1 fruit fly cellular context compared by ENCODE assay signal in genomic region chrX:8101479-8102198, dm6.
TF ChIP-seq lines count a peak whose summit lies in the region.

CG2258 (minus strand) TSS chrX:8102095.

TF ChIP-seq in whole organism, embryonic, 481 proteins besides CTCF, POLR2A, EP300 and RAD21 (continued from another document and continues in another):
- TF ChIP-seq Drgx (GFP tag; IDR thresholded peaks at IDR 0.05; lab: Robert Waterston, UW) (peak; percentile 96), Xbp1 (GFP tag; optimal IDR thresholded peaks at IDR 0.05; lab: Kevin White, UChicago) (peak; percentile 87), Hr3 (GFP tag; optimal IDR thresholded peaks at IDR 0.05; lab: Kevin White, UChicago) (peak; percentile 75), CG6683 (GFP tag; optimal IDR thresholded peaks at IDR 0.05; lab: Kevin White, UChicago) (peak; percentile 60), ken (GFP tag; IDR thresholded peaks at IDR 0.05; lab: Robert Waterston, UW) (peak; percentile 87), CG7357 (GFP tag; IDR thresholded peaks at IDR 0.05; lab: Robert Waterston, UW) (peak; percentile 60; the same call in 1 of the 3 replicates), CG5180 (GFP tag; optimal IDR thresholded peaks at IDR 0.05; lab: Kevin White, UChicago) (peak; percentile 64), Taf1 (GFP tag; IDR thresholded peaks at IDR 0.05; lab: Robert Waterston, UW) (peak; percentile 66), Bdp1 (GFP tag; optimal IDR thresholded peaks at IDR 0.05; lab: Kevin White, UChicago) (peak; percentile 45), Dfd (GFP tag; optimal IDR thresholded peaks at IDR 0.05; lab: Kevin White, UChicago) (no peak), cad (GFP tag; optimal IDR thresholded peaks at IDR 0.05; lab: Kevin White, UChicago) (no peak), jing (GFP tag; optimal IDR thresholded peaks at IDR 0.05; lab: Kevin White, UChicago) (peak; percentile 68), kni (GFP tag; optimal IDR thresholded peaks at IDR 0.05; lab: Kevin White, UChicago) (no peak), Rfx (GFP tag; IDR thresholded peaks at IDR 0.05; lab: Robert Waterston, UW) (peak; percentile 88), CG5245 (GFP tag; optimal IDR thresholded peaks at IDR 0.05; lab: Kevin White, UChicago) (peak; percentile 76), CG2875 (GFP tag; optimal IDR thresholded peaks at IDR 0.05; lab: Kevin White, UChicago) (peak; percentile 84), Doc2 (GFP tag; IDR thresholded peaks at IDR 0.05; lab: Robert Waterston, UW) (no peak), schlank (tag; optimal IDR thresholded peaks at IDR 0.05; lab: Kevin White, UChicago) (peak; percentile 59), gt (GFP tag; IDR thresholded peaks at IDR 0.05; lab: Robert Waterston, UW) (no peak), pzg (GFP tag; optimal IDR thresholded peaks at IDR 0.05; lab: Kevin White, UChicago) (peak; percentile 31), da (GFP tag; optimal IDR thresholded peaks at IDR 0.05; lab: Kevin White, UChicago) (no peak), CG2120 (GFP tag; optimal IDR thresholded peaks at IDR 0.05; lab: Kevin White, UChicago) (peak; percentile 87), phol (tag; optimal IDR thresholded peaks at IDR 0.05; lab: Kevin White, UChicago) (peak; percentile 85), pfk (GFP tag; optimal IDR thresholded peaks at IDR 0.05; lab: Kevin White, UChicago) (no peak), Oli (tag; optimal IDR thresholded peaks at IDR 0.05; lab: Kevin White, UChicago) (peak; percentile 88), zen2 (GFP tag; IDR thresholded peaks at IDR 0.05; lab: Robert Waterston, UW; ENCODE audit: partially characterized antibody) (0 out of 3 replicates have a peak, but pooled peaks have one; percentile 15), dysf (GFP tag; IDR thresholded peaks at IDR 0.05; lab: Robert Waterston, UW) (peak; percentile 93), CG30020 (tag; optimal IDR thresholded peaks at IDR 0.05; lab: Kevin White, UChicago) (no peak), CG17186 (GFP tag; optimal IDR thresholded peaks at IDR 0.05; lab: Kevin White, UChicago) (no peak), Side (GFP tag; optimal IDR thresholded peaks at IDR 0.05; lab: Kevin White, UChicago) (no peak), CG6272 (GFP tag; IDR thresholded peaks at IDR 0.05; lab: Robert Waterston, UW) (peak; percentile 67), dm (GFP tag; optimal IDR thresholded peaks at IDR 0.05; lab: Kevin White, UChicago) (peak; percentile 50), CG10267 (tag; optimal IDR thresholded peaks at IDR 0.05; lab: Kevin White, UChicago) (peak; percentile 74), gcm2 (GFP tag; optimal IDR thresholded peaks at IDR 0.05; lab: Kevin White, UChicago) (no peak), CG12219 (GFP tag; optimal IDR thresholded peaks at IDR 0.05; lab: Kevin White, UChicago) (peak; percentile 86), CG1024 (GFP tag; IDR thresholded peaks at IDR 0.05; lab: Robert Waterston, UW) (peak; percentile 76), al (GFP tag; IDR thresholded peaks at IDR 0.05; lab: Robert Waterston, UW) (peak; percentile 77), lbe (GFP tag; optimal IDR thresholded peaks at IDR 0.05; lab: Kevin White, UChicago) (peak; percentile 37), gfzf (GFP tag; optimal IDR thresholded peaks at IDR 0.05; lab: Kevin White, UChicago) (peak; percentile 8), mirr (GFP tag; optimal IDR thresholded peaks at IDR 0.05; lab: Kevin White, UChicago) (peak; percentile 53), pros (GFP tag; optimal IDR thresholded peaks at IDR 0.05; lab: Kevin White, UChicago) (no peak), Mrtf (GFP tag; IDR thresholded peaks at IDR 0.05; lab: Robert Waterston, UW) (peak; percentile 80), dmrt11E (tag; optimal IDR thresholded peaks at IDR 0.05; lab: Kevin White, UChicago) (peak; percentile 50), CG14014 (GFP tag; IDR thresholded peaks at IDR 0.05; lab: Robert Waterston, UW) (peak; percentile 88), CG10979 (tag; optimal IDR thresholded peaks at IDR 0.05; lab: Kevin White, UChicago) (peak; percentile 89), dpn (GFP tag; optimal IDR thresholded peaks at IDR 0.05; lab: Kevin White, UChicago) (peak; percentile 5 to 85), tin (GFP tag; optimal IDR thresholded peaks at IDR 0.05; lab: Kevin White, UChicago) (peak; percentile 83), CG4360 (GFP tag; IDR thresholded peaks at IDR 0.05; lab: Robert Waterston, UW) (peak; percentile 71), chm (GFP tag; IDR thresholded peaks at IDR 0.05; lab: Robert Waterston, UW) (peak; percentile 82), CG8944 (GFP tag; optimal IDR thresholded peaks at IDR 0.05; lab: Kevin White, UChicago) (peak; percentile 71), CG3726 (GFP tag; IDR thresholded peaks at IDR 0.05; lab: Robert Waterston, UW) (peak; percentile 82), Atf-2 (GFP tag; optimal IDR thresholded peaks at IDR 0.05; lab: Kevin White, UChicago) (peak; percentile 45), bsh (GFP tag; optimal IDR thresholded peaks at IDR 0.05; lab: Kevin White, UChicago) (peak; percentile 87 to 94), tap (tag; optimal IDR thresholded peaks at IDR 0.05; lab: Kevin White, UChicago) (peak; percentile 91), CG10274 (GFP tag; optimal IDR thresholded peaks at IDR 0.05; lab: Kevin White, UChicago) (peak; percentile 58), exex (tag; optimal IDR thresholded peaks at IDR 0.05; lab: Kevin White, UChicago) (peak; percentile 46), ara (GFP tag; IDR thresholded peaks at IDR 0.05; lab: Robert Waterston, UW) (peak; percentile 70), CG6854 (GFP tag; optimal IDR thresholded peaks at IDR 0.05; lab: Kevin White, UChicago) (peak; percentile 64), Ssrp (tag; optimal IDR thresholded peaks at IDR 0.05; lab: Kevin White, UChicago) (peak; percentile 20), CG12104 (GFP tag; optimal IDR thresholded peaks at IDR 0.05; lab: Kevin White, UChicago) (peak; percentile 60), prd (optimal IDR thresholded peaks at IDR 0.05; lab: Kevin White, UChicago) (no peak), prd (GFP tag; IDR thresholded peaks at IDR 0.05; lab: Robert Waterston, UW) (peak; percentile 86), pum (GFP tag; optimal IDR thresholded peaks at IDR 0.05; lab: Kevin White, UChicago) (no peak), kah (GFP tag; optimal IDR thresholded peaks at IDR 0.05; lab: Kevin White, UChicago) (peak; percentile 60), seq (GFP tag; IDR thresholded peaks at IDR 0.05; lab: Robert Waterston, UW) (peak; percentile 69), CG2889 (GFP tag; IDR thresholded peaks at IDR 0.05; lab: Robert Waterston, UW) (peak; percentile 66; the same call in 2 of the 3 replicates), peb (GFP tag; IDR thresholded peaks at IDR 0.05; lab: Robert Waterston, UW) (peak; percentile 61), Fer2 (tag; optimal IDR thresholded peaks at IDR 0.05; lab: Kevin White, UChicago) (peak; percentile 76), Ravus (GFP tag; IDR thresholded peaks at IDR 0.05; lab: Robert Waterston, UW) (peak; percentile 57), CG14860 (GFP tag; IDR thresholded peaks at IDR 0.05; lab: Robert Waterston, UW; ENCODE audit: partially characterized antibody) (no peak), Dll (GFP tag; IDR thresholded peaks at IDR 0.05; lab: Robert Waterston, UW; ENCODE audit: partially characterized antibody) (no peak), trem (tag; optimal IDR thresholded peaks at IDR 0.05; lab: Kevin White, UChicago) (peak; percentile 96), Xrp1 (GFP tag; IDR thresholded peaks at IDR 0.05; lab: Robert Waterston, UW) (peak; percentile 86), Rx (GFP tag; IDR thresholded peaks at IDR 0.05; lab: Robert Waterston, UW) (peak; percentile 58), Meics (GFP tag; optimal IDR thresholded peaks at IDR 0.05; lab: Kevin White, UChicago) (peak; percentile 82), CG31224 (GFP tag; IDR thresholded peaks at IDR 0.05; lab: Robert Waterston, UW) (peak; percentile 73), sna (GFP tag; IDR thresholded peaks at IDR 0.05; lab: Robert Waterston, UW; ENCODE audit: partially characterized antibody) (no peak), cas (GFP tag; IDR thresholded peaks at IDR 0.05; lab: Robert Waterston, UW) (peak; percentile 72), CG3847 (GFP tag; IDR thresholded peaks at IDR 0.05; lab: Robert Waterston, UW) (peak; percentile 83), Nf-YC (tag; optimal IDR thresholded peaks at IDR 0.05; lab: Kevin White, UChicago) (peak; percentile 67), CG11504 (tag; optimal IDR thresholded peaks at IDR 0.05; lab: Kevin White, UChicago) (peak; percentile 77), wor (GFP tag; IDR thresholded peaks at IDR 0.05; lab: Robert Waterston, UW) (peak; percentile 81), bowl (GFP tag; IDR thresholded peaks at IDR 0.05; lab: Robert Waterston, UW) (peak; percentile 68; the same call in 1 of the 2 replicates), CG6765 (GFP tag; optimal IDR thresholded peaks at IDR 0.05; lab: Kevin White, UChicago) (peak; percentile 69), CG33557 (GFP tag; optimal IDR thresholded peaks at IDR 0.05; lab: Kevin White, UChicago) (peak; percentile 46), HLH54F (GFP tag; optimal IDR thresholded peaks at IDR 0.05; lab: Kevin White, UChicago) (peak; percentile 60), CG7271 (tag; optimal IDR thresholded peaks at IDR 0.05; lab: Kevin White, UChicago) (no peak), D19A (tag; optimal IDR thresholded peaks at IDR 0.05; lab: Kevin White, UChicago) (peak; percentile 82), tio (GFP tag; optimal IDR thresholded peaks at IDR 0.05; lab: Kevin White, UChicago) (peak; percentile 71), CG9609 (GFP tag; optimal IDR thresholded peaks at IDR 0.05; lab: Kevin White, UChicago) (peak; percentile 75), Mes4 (GFP tag; optimal IDR thresholded peaks at IDR 0.05; lab: Kevin White, UChicago) (no peak), wek (GFP tag; optimal IDR thresholded peaks at IDR 0.05; lab: Kevin White, UChicago) (peak; percentile 64), ac (GFP tag; optimal IDR thresholded peaks at IDR 0.05; lab: Kevin White, UChicago) (no peak), CG17359 (tag; optimal IDR thresholded peaks at IDR 0.05; lab: Kevin White, UChicago) (peak; percentile 95), sc (optimal IDR thresholded peaks at IDR 0.05; lab: Kevin White, UChicago) (no peak), sc (GFP tag; optimal IDR thresholded peaks at IDR 0.05; lab: Kevin White, UChicago) (peak; percentile 71), run (tag; optimal IDR thresholded peaks at IDR 0.05; lab: Kevin White, UChicago) (peak; percentile 70), CG15479 (GFP tag; optimal IDR thresholded peaks at IDR 0.05; lab: Kevin White, UChicago) (no peak), so (GFP tag; IDR thresholded peaks at IDR 0.05; lab: Robert Waterston, UW) (peak; percentile 68; the same call in 1 of the 3 replicates), fd3F (GFP tag; optimal IDR thresholded peaks at IDR 0.05; lab: Kevin White, UChicago) (peak; percentile 81), CG11695 (GFP tag; IDR thresholded peaks at IDR 0.05; lab: Robert Waterston, UW) (peak; percentile 80), Ets97D (GFP tag; optimal IDR thresholded peaks at IDR 0.05; lab: Kevin White, UChicago) (peak; percentile 47), CG13296 (GFP tag; optimal IDR thresholded peaks at IDR 0.05; lab: Kevin White, UChicago) (peak; percentile 85), odd (GFP tag; optimal IDR thresholded peaks at IDR 0.05; lab: Kevin White, UChicago) (peak; percentile 78), chif (GFP tag; optimal IDR thresholded peaks at IDR 0.05; lab: Kevin White, UChicago) (peak; percentile 71 to 78), CG6654 (GFP tag; optimal IDR thresholded peaks at IDR 0.05; lab: Kevin White, UChicago) (peak; percentile 71), Ada2b (GFP tag; IDR thresholded peaks at IDR 0.05; lab: Robert Waterston, UW) (peak; percentile 92), Hr39 (optimal IDR thresholded peaks at IDR 0.05; lab: Kevin White, UChicago) (no peak), CG12071 (GFP tag; optimal IDR thresholded peaks at IDR 0.05; lab: Kevin White, UChicago) (peak; percentile 86), shn (GFP tag; optimal IDR thresholded peaks at IDR 0.05; lab: Kevin White, UChicago) (no peak), esg (GFP tag; conservative IDR thresholded peaks at IDR 0.05; lab: Robert Waterston, UW) (peak; percentile 78), Atf6 (GFP tag; IDR thresholded peaks at IDR 0.05; lab: Robert Waterston, UW) (peak; percentile 82), Eip74EF (GFP tag; optimal IDR thresholded peaks at IDR 0.05; lab: Kevin White, UChicago) (peak in 1 of 2 experiments; percentile 83), Abd-B (GFP tag; optimal IDR thresholded peaks at IDR 0.05; lab: Kevin White, UChicago) (peak; percentile 83), Fer1 (GFP tag; optimal IDR thresholded peaks at IDR 0.05; lab: Kevin White, UChicago) (peak; percentile 83), ase (GFP tag; IDR thresholded peaks at IDR 0.05; lab: Robert Waterston, UW) (peak; percentile 87), hkb (optimal IDR thresholded peaks at IDR 0.05; lab: Kevin White, UChicago) (no peak), hkb (GFP tag; IDR thresholded peaks at IDR 0.05; lab: Robert Waterston, UW) (peak; percentile 93), CG9727 (GFP tag; optimal IDR thresholded peaks at IDR 0.05; lab: Kevin White, UChicago) (peak; percentile 67), scrt (GFP tag; optimal IDR thresholded peaks at IDR 0.05; lab: Kevin White, UChicago) (peak; percentile 77), CoRest (tag; optimal IDR thresholded peaks at IDR 0.05; lab: Kevin White, UChicago) (peak; percentile 87), Lhr (GFP tag; optimal IDR thresholded peaks at IDR 0.05; lab: Kevin White, UChicago) (peak; percentile 49), klu (GFP tag; IDR thresholded peaks at IDR 0.05; lab: Robert Waterston, UW) (peak; percentile 68), mam (GFP tag; optimal IDR thresholded peaks at IDR 0.05; lab: Kevin White, UChicago) (peak; percentile 17), insv (GFP tag; optimal IDR thresholded peaks at IDR 0.05; lab: Kevin White, UChicago) (no peak), CG2712 (tag; optimal IDR thresholded peaks at IDR 0.05; lab: Kevin White, UChicago) (peak; percentile 88), Fer3 (tag; optimal IDR thresholded peaks at IDR 0.05; lab: Kevin White, UChicago) (peak; percentile 91), vfl (GFP tag; optimal IDR thresholded peaks at IDR 0.05; lab: Kevin White, UChicago) (no peak), Elba2 (GFP tag; optimal IDR thresholded peaks at IDR 0.05; lab: Kevin White, UChicago) (no peak), CG8388 (GFP tag; optimal IDR thresholded peaks at IDR 0.05; lab: Kevin White, UChicago) (peak; percentile 87), ham (GFP tag; IDR thresholded peaks at IDR 0.05; lab: Robert Waterston, UW) (peak; percentile 43; the same call in 1 of the 2 replicates), CG18764 (GFP tag; optimal IDR thresholded peaks at IDR 0.05; lab: Kevin White, UChicago) (peak; percentile 58), ERR (GFP tag; optimal IDR thresholded peaks at IDR 0.05; lab: Kevin White, UChicago) (no peak), Sry-δ (GFP tag; optimal IDR thresholded peaks at IDR 0.05; lab: Kevin White, UChicago) (peak; percentile 82)
